Worm (Caenorhabditis elegans): ENCODE data around the gene myrf-2.

DNA sequence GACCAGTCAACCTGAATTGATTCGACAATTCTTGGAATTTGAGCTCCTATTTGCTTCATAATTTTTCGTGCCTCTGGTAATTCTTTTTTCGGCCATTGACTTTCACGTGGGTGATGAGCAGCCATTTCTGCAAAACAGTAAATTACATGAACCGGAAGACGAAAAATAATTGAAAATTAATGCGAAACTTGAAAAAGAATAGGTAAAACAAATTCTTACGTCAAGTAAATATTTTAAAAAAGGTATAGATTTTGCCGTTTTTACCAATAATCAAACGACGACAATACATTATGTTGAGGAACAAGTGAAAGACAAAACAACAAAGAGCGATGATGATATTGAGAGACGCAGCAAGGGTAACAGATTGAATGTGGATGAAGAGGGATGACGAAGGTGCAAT is 55.7 kb downstream of the myrf-2 start, which contains the start of gene moc-1:
- TF ChIP-seq ztf-11 (tag; optimal IDR thresholded peaks at IDR 0.05) (no peak), ces-1 (GFP tag; optimal IDR thresholded peaks at IDR 0.05) (no peak), lin-13 (tag; optimal IDR thresholded peaks at IDR 0.05) (no peak), mep-1 (tag; optimal IDR thresholded peaks at IDR 0.05) (no peak), nhr-28 (tag; optimal IDR thresholded peaks at IDR 0.05) (no peak), lsy-2 (tag; optimal IDR thresholded peaks at IDR 0.05) (no peak)

Measured in whole organism, mixed stage, embryonic.